Worm (Caenorhabditis elegans) whole organism, L1 larva: ENCODE measurements around the gene pqn-53.

Experiments used
- aha-1 ChIP-seq: fragments of 150-350 bp; optimal IDR thresholded peaks from 2 replicates; lab custom pipeline; 2014; ENCODE audit warnings: missing biosample characterization, missing genetic modification characterization
- ama-1 ChIP-seq: fragments of 150-350 bp; optimal IDR thresholded peaks from 2 replicates; lab custom pipeline; 2014
- ceh-88 ChIP-seq: fragments of 200-800 bp; sonication (Bioruptor generic); IDR thresholded peaks from 2 replicates; pipeline ENCODE4 v1.3.6; 2022; ENCODE audit warnings: missing genetic modification characterization, missing compliant biosample characterization
- egl-27 ChIP-seq, 2 experiments: fragments of 150-350 bp in 1 of 2; sonication (generic microtip); optimal IDR thresholded peaks; 3 replicates each; lab custom pipeline; 2017 to 2018; ENCODE audit warnings: missing biosample characterization in 2 of 2, missing genetic modification characterization in 2 of 2, missing genetic modification reagents in 2 of 2
- hlh-4 ChIP-seq: sonication (generic microtip); optimal IDR thresholded peaks from 2 replicates; lab custom pipeline; 2016; ENCODE audit warnings: mild to moderate bottlenecking, missing genetic modification characterization, missing compliant biosample characterization
- lin-13 ChIP-seq: fragments of 150-350 bp; optimal IDR thresholded peaks from 2 replicates; lab custom pipeline; 2014; ENCODE audit warnings: missing biosample characterization, missing genetic modification reagents, missing genetic modification characterization

DNA sequence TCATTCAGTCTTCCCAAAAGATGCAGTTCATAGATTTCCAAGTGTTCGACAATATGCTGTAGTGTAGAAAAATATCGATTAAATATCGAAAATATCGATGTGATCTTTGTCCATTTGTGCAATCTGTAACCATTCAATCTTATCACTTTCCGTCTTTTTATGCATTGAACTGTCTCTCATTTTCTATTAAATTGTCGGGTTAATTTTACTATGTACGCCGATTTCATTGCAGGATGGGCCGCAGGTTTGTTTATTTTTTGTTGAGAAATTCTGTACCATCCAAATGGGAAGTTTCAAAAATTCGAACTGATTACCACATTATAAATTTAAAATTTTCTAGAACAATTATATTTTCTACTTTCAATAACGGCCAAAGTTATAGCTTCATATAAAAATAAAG, 19.0 kb upstream of the pqn-53 start, which contains the start of gene R07B7.8:
- no peak for TF ChIP-seq egl-27 (tag; optimal IDR thresholded peaks at IDR 0.05; lab: Kevin White, UChicago)
- TF ChIP-seq lin-13 (GFP tag; lab: Kevin White, UChicago) = no peak
- no peak for TF ChIP-seq hlh-4
- TF ChIP-seq ceh-88 = no peak
- no peak for TF ChIP-seq aha-1 (tag; lab: Kevin White, UChicago)
- TF ChIP-seq ama-1 = no peak
